Fruit fly (Drosophila melanogaster) whole organism, embryonic: ENCODE results near the gene CG5445.

Experiments used
- Aef1 ChIP-seq: fragments of 200-800 bp; sonication (Bioruptor generic); IDR thresholded peaks from 3 replicates; pipeline ENCODE4 v1.3.6; 2022; ENCODE audit warnings: missing biosample characterization, missing genetic modification characterization
- Atf3 ChIP-seq: fragments of 200-800 bp; sonication (Bioruptor generic); optimal IDR thresholded peaks from 3 replicates; lab custom pipeline; 2016; ENCODE audit warnings: missing biosample characterization, missing genetic modification characterization
- CG10543 ChIP-seq: fragments of 200-800 bp; sonication (Bioruptor generic); optimal IDR thresholded peaks from 3 replicates; lab custom pipeline; 2017; ENCODE audit warnings: missing biosample characterization, mild to moderate bottlenecking, missing genetic modification characterization, moderate library complexity
- CG11093 ChIP-seq: fragments of 200-800 bp; sonication (Bioruptor generic); IDR thresholded peaks from 3 replicates; pipeline ENCODE4 v1.3.6; 2022; ENCODE audit warnings: missing biosample characterization, missing genetic modification characterization
- CG11456 ChIP-seq: fragments of 200-800 bp; sonication (Bioruptor generic); IDR thresholded peaks from 3 replicates; pipeline ENCODE4 v1.3.6; 2022; ENCODE audit warnings: missing biosample characterization, missing genetic modification characterization
- CG11504 ChIP-seq: fragments of 200-800 bp; sonication (Bioruptor generic); optimal IDR thresholded peaks from 3 replicates; lab custom pipeline; 2019; ENCODE audit warnings: missing biosample characterization, mild to moderate bottlenecking, missing genetic modification characterization, moderate library complexity
- CG12155 ChIP-seq: fragments of 200-800 bp; sonication (Bioruptor generic); optimal IDR thresholded peaks from 3 replicates; lab custom pipeline; 2016; ENCODE audit warnings: missing biosample characterization, missing genetic modification characterization
- CG15011 ChIP-seq: fragments of 200-800 bp; sonication (Bioruptor generic); optimal IDR thresholded peaks from 3 replicates; lab custom pipeline; 2018; ENCODE audit warnings: missing biosample characterization, mild to moderate bottlenecking, missing genetic modification characterization
- CG17361 ChIP-seq: fragments of 200-800 bp; sonication (Bioruptor generic); IDR thresholded peaks from 3 replicates; pipeline ENCODE4 v1.3.6; 2022; ENCODE audit warnings: missing biosample characterization, missing genetic modification characterization
- CG18262 ChIP-seq: fragments of 200-800 bp; optimal IDR thresholded peaks from 3 replicates; lab custom pipeline; 2019; ENCODE audit warnings: missing biosample characterization, mild to moderate bottlenecking, missing genetic modification characterization, moderate library complexity
- CG30403 ChIP-seq: fragments of 200-800 bp; sonication (Bioruptor generic); optimal IDR thresholded peaks from 3 replicates; lab custom pipeline; 2016; ENCODE audit warnings: missing biosample characterization, missing genetic modification characterization
- CG31441 ChIP-seq: fragments of 200-800 bp; sonication (Bioruptor generic); IDR thresholded peaks from 2 replicates; pipeline ENCODE4 v1.3.6; 2022; ENCODE audit warnings: missing biosample characterization, missing genetic modification characterization
- CG3838 ChIP-seq: fragments of 200-800 bp; sonication (Bioruptor generic); optimal IDR thresholded peaks from 3 replicates; lab custom pipeline; 2016; ENCODE audit warnings: missing biosample characterization, missing genetic modification characterization
- CG4730 ChIP-seq: fragments of 200-800 bp; sonication (Bioruptor generic); IDR thresholded peaks from 2 replicates; pipeline ENCODE4 v1.3.6; 2022; ENCODE audit warnings: missing biosample characterization, missing genetic modification characterization
- CG6272 ChIP-seq: fragments of 200-800 bp; sonication (Bioruptor generic); IDR thresholded peaks from 2 replicates; pipeline ENCODE4 v1.3.6; 2022; ENCODE audit warnings: missing biosample characterization, missing genetic modification characterization
- CG7372 ChIP-seq: fragments of 200-800 bp; sonication (Bioruptor generic); IDR thresholded peaks from 2 replicates; pipeline ENCODE4 v1.3.6; 2022; ENCODE audit warnings: missing biosample characterization, missing genetic modification characterization
- CG7556 ChIP-seq: fragments of 200-800 bp; sonication (Bioruptor generic); optimal IDR thresholded peaks from 2 replicates; lab custom pipeline; 2017; ENCODE audit warnings: missing biosample characterization, mild to moderate bottlenecking, missing genetic modification characterization
- CG7987 ChIP-seq: fragments of 200-800 bp; sonication (Bioruptor generic); optimal IDR thresholded peaks from 2 replicates; lab custom pipeline; 2018; ENCODE audit warnings: missing biosample characterization, mild to moderate bottlenecking, missing genetic modification characterization, moderate library complexity
- CG9727 ChIP-seq: fragments of 200-800 bp; sonication (Bioruptor generic); optimal IDR thresholded peaks from 3 replicates; lab custom pipeline; 2017; ENCODE audit warnings: missing biosample characterization, mild to moderate bottlenecking, missing genetic modification characterization
- CG9932 ChIP-seq: fragments of 200-800 bp; sonication (Bioruptor generic); IDR thresholded peaks from 2 replicates; pipeline ENCODE4 v1.3.6; 2022; ENCODE audit warnings: missing biosample characterization, missing genetic modification characterization
- CkIIα-i1 ChIP-seq: fragments of 200-800 bp; sonication (Bioruptor generic); IDR thresholded peaks from 2 replicates; pipeline ENCODE4 v1.3.6; 2022; ENCODE audit warnings: missing biosample characterization, missing genetic modification characterization
- Dp ChIP-seq: fragments of 200-800 bp; sonication (Bioruptor generic); optimal IDR thresholded peaks from 2 replicates; lab custom pipeline; 2018; ENCODE audit warnings: missing biosample characterization, mild to moderate bottlenecking, missing genetic modification characterization, moderate library complexity
- ERR ChIP-seq: fragments of 200-800 bp; sonication (Bioruptor generic); optimal IDR thresholded peaks from 2 replicates; lab custom pipeline; 2016; ENCODE audit warnings: missing biosample characterization, missing genetic modification characterization
- Eip74EF ChIP-seq, 2 experiments: fragments of 200-800 bp in 1 of 2; fragments of >200 bp in 1 of 2; sonication (Bioruptor generic) in 1 of 2; optimal IDR thresholded peaks; 2 replicates each; lab custom pipeline; 2017 to 2019; ENCODE audit warnings: missing biosample characterization in 2 of 2, missing genetic modification characterization in 2 of 2, mild to moderate bottlenecking in 1 of 2, moderate library complexity in 1 of 2
- Fer1 ChIP-seq: fragments of 200-800 bp; sonication (Bioruptor generic); optimal IDR thresholded peaks from 2 replicates; lab custom pipeline; 2017; ENCODE audit warnings: missing biosample characterization, mild to moderate bottlenecking, missing genetic modification characterization
- GATAe ChIP-seq: fragments of 200-800 bp; sonication (Bioruptor generic); conservative IDR thresholded peaks from 2 replicates; pipeline ENCODE4 v1.3.6; 2022; ENCODE audit warnings: missing biosample characterization, missing genetic modification characterization
- Gug ChIP-seq: fragments of 200-800 bp; sonication (Bioruptor generic); IDR thresholded peaks from 4 replicates; pipeline ENCODE4 v1.3.6; 2022; ENCODE audit warnings: missing biosample characterization, missing genetic modification characterization
- H2.0 ChIP-seq: fragments of 200-800 bp; sonication (Bioruptor generic); IDR thresholded peaks from 2 replicates; pipeline ENCODE4 v1.3.6; 2022; ENCODE audit warnings: missing biosample characterization, missing genetic modification characterization
- Hr3 ChIP-seq: fragments of 200-800 bp; sonication (Bioruptor generic); optimal IDR thresholded peaks from 3 replicates; lab custom pipeline; 2016; ENCODE audit warnings: missing biosample characterization, missing genetic modification characterization
- Hr51 ChIP-seq, 2 experiments: fragments of 200-800 bp; sonication (Bioruptor generic); optimal IDR thresholded peaks; 2 replicates in 1 of 2; 3 replicates in 1 of 2; lab custom pipeline; 2016 to 2018; ENCODE audit warnings: missing biosample characterization in 2 of 2, missing genetic modification characterization in 2 of 2, mild to moderate bottlenecking in 1 of 2, moderate library complexity in 1 of 2
- Lhr ChIP-seq: fragments of 200-800 bp; sonication (Bioruptor generic); optimal IDR thresholded peaks from 3 replicates; lab custom pipeline; 2017; ENCODE audit warnings: mild to moderate bottlenecking, missing biosample characterization, missing genetic modification reagents, missing genetic modification characterization
- Oli ChIP-seq: fragments of 200-800 bp; sonication (Bioruptor generic); optimal IDR thresholded peaks from 2 replicates; lab custom pipeline; 2018; ENCODE audit warnings: missing biosample characterization, mild to moderate bottlenecking, missing genetic modification characterization, moderate library complexity
- Trl ChIP-seq, 3 experiments: fragments of >200 bp in 2 of 3; fragments of 200-800 bp in 1 of 3; sonication (Bioruptor generic) in 1 of 3; optimal IDR thresholded peaks; 2 replicates in 1 of 3; 3 replicates in 2 of 3; lab custom pipeline; 2016 to 2017; ENCODE audit warnings: missing biosample characterization in 1 of 3, missing genetic modification characterization in 1 of 3
- Xbp1 ChIP-seq: fragments of 200-800 bp; sonication (Bioruptor generic); optimal IDR thresholded peaks from 3 replicates; lab custom pipeline; 2016; ENCODE audit warnings: missing biosample characterization, mild to moderate bottlenecking, missing genetic modification characterization
- ash1 ChIP-seq: fragments of 200-800 bp; sonication (Bioruptor generic); optimal IDR thresholded peaks from 2 replicates; lab custom pipeline; 2018; ENCODE audit warnings: missing biosample characterization, mild to moderate bottlenecking, missing genetic modification characterization
- bigmax ChIP-seq: fragments of 200-800 bp; sonication (Bioruptor generic); optimal IDR thresholded peaks from 2 replicates; lab custom pipeline; 2018; ENCODE audit warnings: missing biosample characterization, mild to moderate bottlenecking, missing genetic modification characterization
- br ChIP-seq: fragments of >200 bp; optimal IDR thresholded peaks from 2 replicates; lab custom pipeline; 2017
- eyg ChIP-seq: fragments of 200-800 bp; sonication (Bioruptor generic); optimal IDR thresholded peaks from 3 replicates; lab custom pipeline; 2016; ENCODE audit warnings: missing biosample characterization, missing genetic modification characterization
- hb ChIP-seq: fragments of 200-800 bp; sonication (Bioruptor generic); IDR thresholded peaks from 3 replicates; pipeline ENCODE4 v1.3.6; 2022; ENCODE audit warnings: missing biosample characterization, missing genetic modification characterization; ENCODE audit not compliant: partially characterized antibody
- hbn ChIP-seq: fragments of 200-800 bp; sonication (Bioruptor generic); IDR thresholded peaks from 2 replicates; pipeline ENCODE4 v1.3.6; 2022; ENCODE audit warnings: missing biosample characterization, missing genetic modification characterization; ENCODE audit not compliant: partially characterized antibody
- lmd ChIP-seq: fragments of 200-800 bp; sonication (Bioruptor generic); IDR thresholded peaks from 2 replicates; pipeline ENCODE4 v1.3.6; 2022; ENCODE audit warnings: missing biosample characterization, missing genetic modification characterization
- nmo ChIP-seq: fragments of 200-800 bp; sonication (Bioruptor generic); optimal IDR thresholded peaks from 2 replicates; lab custom pipeline; 2018; ENCODE audit warnings: missing biosample characterization, mild to moderate bottlenecking, missing genetic modification characterization, moderate library complexity
- otp ChIP-seq: fragments of 200-800 bp; sonication (Bioruptor generic); IDR thresholded peaks from 3 replicates; pipeline ENCODE4, ENCODE4 v1.3.6; 2022; ENCODE audit warnings: missing biosample characterization, missing genetic modification characterization
- pan ChIP-seq, 4 experiments: fragments of >200 bp in 3 of 4; fragments of 200-800 bp in 1 of 4; sonication (Bioruptor generic) in 1 of 4; optimal IDR thresholded peaks in 3 of 4; IDR thresholded peaks in 1 of 4; 2 replicates each; pipeline versions ENCODE4 v1.3.6 to Lab custom; 2017 to 2022; ENCODE audit warnings: missing biosample characterization in 2 of 4, missing genetic modification characterization in 2 of 4, mixed read lengths in 1 of 4
- peb ChIP-seq: fragments of 200-800 bp; sonication (Bioruptor generic); IDR thresholded peaks from 2 replicates; pipeline ENCODE4 v1.3.6; 2022; ENCODE audit warnings: missing biosample characterization, missing genetic modification characterization
- prd ChIP-seq, 3 experiments: fragments of >200 bp in 2 of 3; fragments of 200-800 bp in 1 of 3; sonication (Bioruptor generic) in 1 of 3; optimal IDR thresholded peaks in 2 of 3; IDR thresholded peaks in 1 of 3; 2 replicates in 2 of 3; 3 replicates in 1 of 3; pipeline versions ENCODE4 v1.3.6 to Lab custom; 2017 to 2022; ENCODE audit warnings: missing biosample characterization in 1 of 3, missing genetic modification characterization in 1 of 3
- pum ChIP-seq: fragments of 200-800 bp; sonication (Bioruptor generic); optimal IDR thresholded peaks from 2 replicates; lab custom pipeline; 2016; ENCODE audit warnings: missing biosample characterization, missing genetic modification characterization
- ro ChIP-seq: fragments of 200-800 bp; sonication (Bioruptor generic); IDR thresholded peaks from 2 replicates; pipeline ENCODE4 v1.3.6; 2022; ENCODE audit warnings: missing biosample characterization, missing genetic modification characterization
- slbo ChIP-seq: fragments of 200-800 bp; sonication (Bioruptor generic); IDR thresholded peaks from 2 replicates; pipeline ENCODE4 v1.3.6; 2022; ENCODE audit warnings: missing biosample characterization, missing genetic modification characterization
- trem ChIP-seq: fragments of 200-800 bp; optimal IDR thresholded peaks from 3 replicates; lab custom pipeline; 2019; ENCODE audit warnings: missing biosample characterization, mild to moderate bottlenecking, missing genetic modification characterization, moderate library complexity

The CG5445 gene

DNA sequence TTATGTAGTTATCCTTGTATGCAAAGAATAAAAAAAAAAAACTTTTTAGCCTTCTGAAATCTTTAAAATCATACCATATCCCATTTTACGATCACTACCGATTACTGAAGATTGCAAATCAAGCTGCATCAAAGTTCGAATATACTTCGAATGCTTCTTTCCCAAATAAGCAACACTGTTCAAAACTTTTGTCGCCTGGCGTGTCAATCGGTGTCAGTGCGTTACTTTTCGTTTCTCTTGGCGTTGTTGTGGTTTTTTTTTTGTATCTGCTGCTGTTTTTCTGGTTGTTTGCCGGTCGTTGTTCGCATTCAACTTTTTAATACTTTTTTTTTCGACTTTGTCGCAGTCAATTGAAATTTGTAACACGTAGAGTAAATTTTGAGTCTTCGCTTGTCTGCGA lies 12.7 kb downstream of the CG5445 start:
- TF ChIP-seq CG11093 (no peak), H2.0 (GFP tag; lab: Robert Waterston, UW) (no peak), Gug (GFP tag; lab: Robert Waterston, UW) (no peak), CG15011 (GFP tag; lab: Kevin White, UChicago) (no peak), nmo (GFP tag; lab: Kevin White, UChicago) (peak; percentile 22), Aef1 (GFP tag; lab: Robert Waterston, UW) (no peak), eyg (GFP tag; lab: Kevin White, UChicago) (no peak), GATAe (GFP tag; lab: Robert Waterston, UW) (no peak), CG7556 (GFP tag; lab: Kevin White, UChicago) (peak; percentile 24), otp (GFP tag; lab: Robert Waterston, UW) (no peak), slbo (GFP tag; lab: Robert Waterston, UW) (peak; percentile 48; the same call in 1 of the 2 replicates), CG10543 (GFP tag; lab: Kevin White, UChicago) (no peak), pan (optimal IDR thresholded peaks at IDR 0.05; lab: Kevin White, UChicago) (no peak), pan (GFP tag; optimal IDR thresholded peaks at IDR 0.05 in 1 of 2, IDR thresholded peaks at IDR 0.05 in 1 of 2) (no peak), CG7987 (GFP tag; lab: Kevin White, UChicago) (no peak), pum (no peak), Trl (optimal IDR thresholded peaks at IDR 0.05; lab: Kevin White, UChicago) (no peak), Trl (GFP tag; optimal IDR thresholded peaks at IDR 0.05; lab: Kevin White, UChicago) (no peak), bigmax (GFP tag; lab: Kevin White, UChicago) (no peak), CG12155 (GFP tag; lab: Kevin White, UChicago) (no peak), CG18262 (tag; lab: Kevin White, UChicago) (peak; percentile 20), CG6272 (GFP tag; lab: Robert Waterston, UW) (0 out of 2 replicates have a peak, but pooled peaks have one; percentile 3), CG17361 (GFP tag; lab: Robert Waterston, UW) (peak; percentile 48; the same call in 1 of the 3 replicates), br (no peak), CG7372 (GFP tag; lab: Robert Waterston, UW) (no peak), lmd (GFP tag; lab: Robert Waterston, UW) (no peak), Atf3 (GFP tag; lab: Kevin White, UChicago) (no peak), CG11504 (peak; percentile 31), Oli (peak; percentile 23), ERR (GFP tag; lab: Kevin White, UChicago) (no peak), Eip74EF (GFP tag; optimal IDR thresholded peaks at IDR 0.05; lab: Kevin White, UChicago) (no peak), CG4730 (GFP tag; lab: Robert Waterston, UW) (no peak), CG9727 (no peak), CG3838 (GFP tag; lab: Kevin White, UChicago) (no peak), CG30403 (GFP tag; lab: Kevin White, UChicago) (peak; percentile 26), Dp (GFP tag; lab: Kevin White, UChicago) (no peak), ro (GFP tag; lab: Robert Waterston, UW) (no peak), Hr51 (GFP tag; optimal IDR thresholded peaks at IDR 0.05; lab: Kevin White, UChicago) (peak in 1 of 2 experiments; percentile 17), peb (no peak), Fer1 (no peak), Hr3 (no peak), Lhr (GFP tag; lab: Kevin White, UChicago) (no peak), Xbp1 (GFP tag; lab: Kevin White, UChicago) (no peak), ash1 (GFP tag; lab: Kevin White, UChicago) (no peak), prd (optimal IDR thresholded peaks at IDR 0.05; lab: Kevin White, UChicago) (no peak), prd (GFP tag; IDR thresholded peaks at IDR 0.05; lab: Robert Waterston, UW) (peak; percentile 42; the same call in 2 of the 3 replicates), trem (tag; lab: Kevin White, UChicago) (no peak), CG11456 (no peak), CG31441 (no peak), hb (GFP tag; lab: Robert Waterston, UW) (no peak), hbn (no peak), CkIIα-i1 (GFP tag; lab: Robert Waterston, UW) (no peak), CG9932 (peak; percentile 13; the same call in 1 of the 2 replicates)
